Worm (Caenorhabditis elegans): ENCODE results near the gene spl-2.

- TF ChIP-seq B0019.2 (GFP tag; conservative IDR thresholded peaks at IDR 0.05), result no peak
- no peak for TF ChIP-seq fkh-3 (tag; optimal IDR thresholded peaks at IDR 0.05)
- no peak for TF ChIP-seq unc-62 (GFP tag; optimal IDR thresholded peaks at IDR 0.05)
- TF ChIP-seq chd-7 (tag; optimal IDR thresholded peaks at IDR 0.05), result no peak
- no peak for TF ChIP-seq mes-4 (tag; optimal IDR thresholded peaks at IDR 0.05)
Measured at ce11 chrV:9181669-9182250, 35.1 kb upstream of the spl-2 start, which contains the start of gene ptr-1.
